Fruit fly (Drosophila melanogaster): ENCODE results near the gene CG10005.
A peak's percentile ranks its signal among the peaks of the same experiment; 100 is the strongest.
"Not testable (repeated sequence)": the region's sequence is repeated elsewhere in the genome, so short reads cannot be mapped to it uniquely, and the experiment has no call there.

CG10005 gene

dm6 chr3R:11962739-11963214 is 14.2 kb downstream of the CG10005 start, which contains the start of the genes CG3281 and aurA (continued):
- TF ChIP-seq Eip93F (GFP tag; optimal IDR thresholded peaks at IDR 0.05) (no peak), CG1621 (tag; optimal IDR thresholded peaks at IDR 0.05) (no peak), achi (GFP tag; optimal IDR thresholded peaks at IDR 0.05) (peak; percentile 59), CG6163 (GFP tag; IDR thresholded peaks at IDR 0.05) (no peak; the same call in 2 of the 3 replicates), svp (GFP tag) (peak; percentile 79), CG7368 (GFP tag; optimal IDR thresholded peaks at IDR 0.05) (peak; percentile 5), CG34406 (GFP tag; optimal IDR thresholded peaks at IDR 0.05) (peak; percentile 53), Sox102F (GFP tag; optimal IDR thresholded peaks at IDR 0.05) (no peak), Ets21C (GFP tag; optimal IDR thresholded peaks at IDR 0.05) (peak; percentile 61), CG31627 (GFP tag; optimal IDR thresholded peaks at IDR 0.05) (peak; percentile 82), CG8119 (GFP tag; IDR thresholded peaks at IDR 0.05) (0 out of 3 replicates have a peak, but pooled peaks have one; percentile 21), cyc (GFP tag; optimal IDR thresholded peaks at IDR 0.05) (peak; percentile 80), CG10669 (GFP tag; optimal IDR thresholded peaks at IDR 0.05) (peak; percentile 44), Smox (GFP tag; optimal IDR thresholded peaks at IDR 0.05) (no peak), spab (GFP tag; optimal IDR thresholded peaks at IDR 0.05) (no peak), Eip78C (GFP tag) (peak; percentile 85), CG32006 (GFP tag; optimal IDR thresholded peaks at IDR 0.05) (peak; percentile 57), fkh (GFP tag; optimal IDR thresholded peaks at IDR 0.05) (no peak), CG11762 (GFP tag; optimal IDR thresholded peaks at IDR 0.05; ENCODE audit: insufficient read depth) (peak; percentile 37), Sox14 (GFP tag; optimal IDR thresholded peaks at IDR 0.05) (peak; percentile 75), CG6276 (GFP tag; optimal IDR thresholded peaks at IDR 0.05) (no peak), fd59A (GFP tag; optimal IDR thresholded peaks at IDR 0.05) (no peak), Gug (GFP tag; IDR thresholded peaks at IDR 0.05) (peak; percentile 28; the same call in 1 of the 2 replicates)

- not testable (repeated sequence) for TF ChIP-seq CG8319, CG3919, CG6792 (GFP tag; optimal IDR thresholded peaks at IDR 0.05)
Observed at dm6 chr3R:11958235-11958634, 18.8 kb downstream of the CG10005 start, which contains the start of gene Hsp70Ab. TSS of gene Hsp70Ab (plus strand) at chr3R:11958535.

- TF ChIP-seq CG10669 (GFP tag; optimal IDR thresholded peaks at IDR 0.05) (no peak), Ets21C (GFP tag; optimal IDR thresholded peaks at IDR 0.05) (no peak), CG9139 (GFP tag; optimal IDR thresholded peaks at IDR 0.05) (no peak), Gug (GFP tag; IDR thresholded peaks at IDR 0.05) (no peak), ss (GFP tag; optimal IDR thresholded peaks at IDR 0.05) (no peak)
Observed at dm6 chr3R:11957388-11957787, 19.6 kb downstream of the CG10005 start.

- not testable (repeated sequence) for TF ChIP-seq CG32006 (GFP tag; optimal IDR thresholded peaks at IDR 0.05); dac (GFP tag; optimal IDR thresholded peaks at IDR 0.05); Eip78C (GFP tag)
Observed at dm6 chr3R:11956444-11956843, 20.6 kb downstream of the CG10005 start, which contains the start of gene Hsp70Aa. TSS of gene Hsp70Aa (minus strand) at chr3R:11956544.

dm6 chr3R:11949387-11950029 is 27.5 kb downstream of the CG10005 start, which contains the start of gene CG31211:
TSS of gene CG31211 (plus strand) at chr3R:11949680.
- no peak for TF ChIP-seq Sox102F (GFP tag; optimal IDR thresholded peaks at IDR 0.05)
- TF ChIP-seq fkh (GFP tag; optimal IDR thresholded peaks at IDR 0.05): no peak
- no peak for TF ChIP-seq Ets96B (tag; optimal IDR thresholded peaks at IDR 0.05)
- peak; percentile 4 for TF ChIP-seq lz (GFP tag; optimal IDR thresholded peaks at IDR 0.05)
- TF ChIP-seq CG3919 (GFP tag; optimal IDR thresholded peaks at IDR 0.05): peak; percentile 44
- TF ChIP-seq CG6163 (GFP tag; IDR thresholded peaks at IDR 0.05): no peak
- peak; percentile 21 for TF ChIP-seq Hr39 (GFP tag; optimal IDR thresholded peaks at IDR 0.05)
- no peak for TF ChIP-seq CG15336 (GFP tag; IDR thresholded peaks at IDR 0.05)
- no peak for TF ChIP-seq vri (GFP tag; optimal IDR thresholded peaks at IDR 0.05)
- no peak for TF ChIP-seq CG11294 (GFP tag; IDR thresholded peaks at IDR 0.05)
- peak; percentile 84 for TF ChIP-seq svp (GFP tag)
- peak; percentile 13 for TF ChIP-seq pdm3 (GFP tag; optimal IDR thresholded peaks at IDR 0.05)
- TF ChIP-seq Hr4 (GFP tag; optimal IDR thresholded peaks at IDR 0.05): peak; percentile 43
- peak in 1 of 2 experiments; percentile 15 for TF ChIP-seq ss (GFP tag; optimal IDR thresholded peaks at IDR 0.05)
- no peak for TF ChIP-seq spab (GFP tag; optimal IDR thresholded peaks at IDR 0.05)
- no peak for TF ChIP-seq salr (GFP tag; optimal IDR thresholded peaks at IDR 0.05)
- TF ChIP-seq esn (GFP tag; optimal IDR thresholded peaks at IDR 0.05): peak; percentile 25
- TF ChIP-seq acj6 (GFP tag; optimal IDR thresholded peaks at IDR 0.05): peak; percentile 8
- peak; percentile 9 for TF ChIP-seq OdsH (GFP tag; optimal IDR thresholded peaks at IDR 0.05)
- TF ChIP-seq Gug (GFP tag; IDR thresholded peaks at IDR 0.05): no peak
- TF ChIP-seq CG10669 (GFP tag; optimal IDR thresholded peaks at IDR 0.05): no peak
